Worm (Caenorhabditis elegans) whole organism, L4 larva: ENCODE data around the gene dsh-2.

Experiments used
- F10B5.3 ChIP-seq: sonication (generic microtip); optimal IDR thresholded peaks from 2 replicates; lab custom pipeline; 2016; ENCODE audit warnings: mild to moderate bottlenecking, missing genetic modification characterization, missing compliant biosample characterization
- F37D6.2 ChIP-seq: sonication (generic microtip); optimal IDR thresholded peaks from 2 replicates; lab custom pipeline; 2016; ENCODE audit warnings: mild to moderate bottlenecking, missing genetic modification characterization, missing compliant biosample characterization
- F49E8.2 ChIP-seq: sonication (generic microtip); optimal IDR thresholded peaks from 2 replicates; lab custom pipeline; 2016; ENCODE audit warnings: missing compliant biosample characterization, mild to moderate bottlenecking, missing genetic modification characterization, borderline replicate concordance
- ces-1 ChIP-seq: fragments of 150-350 bp; sonication (generic microtip); optimal IDR thresholded peaks from 4 replicates; lab custom pipeline; 2014; ENCODE audit warnings: missing biosample characterization, missing genetic modification reagents, missing genetic modification characterization
- cey-2 ChIP-seq: sonication (generic microtip); optimal IDR thresholded peaks from 3 replicates; lab custom pipeline; 2017; ENCODE audit warnings: missing genetic modification characterization, mild to moderate bottlenecking, missing compliant biosample characterization, antibody characterized with exemption, borderline replicate concordance; ENCODE audit not compliant: insufficient read depth
- lin-29 ChIP-seq: fragments of 200-800 bp; sonication (Bioruptor generic); IDR thresholded peaks from 2 replicates; pipeline ENCODE4 v1.3.6; 2022; ENCODE audit warnings: missing genetic modification reagents, missing genetic modification characterization, missing compliant biosample characterization
- nhr-10 ChIP-seq: fragments of 150-350 bp; optimal IDR thresholded peaks from 2 replicates; lab custom pipeline; 2014; ENCODE audit warnings: missing biosample characterization, missing genetic modification characterization
- nhr-25 ChIP-seq: sonication (generic microtip); optimal IDR thresholded peaks from 2 replicates; lab custom pipeline; 2017; ENCODE audit warnings: missing genetic modification characterization, mild to moderate bottlenecking, missing compliant biosample characterization, antibody characterized with exemption, moderate library complexity, borderline replicate concordance; ENCODE audit not compliant: insufficient read depth
- nhr-41 ChIP-seq: fragments of 200-800 bp; sonication (Bioruptor generic); IDR thresholded peaks from 2 replicates; pipeline ENCODE4 v1.3.6; 2022; ENCODE audit warnings: missing genetic modification reagents, missing genetic modification characterization, missing compliant biosample characterization
- nhr-6 ChIP-seq: fragments of 150-350 bp; optimal IDR thresholded peaks from 2 replicates; lab custom pipeline; 2014; ENCODE audit warnings: missing biosample characterization, missing genetic modification characterization
- pqm-1 ChIP-seq: sonication (generic microtip); optimal IDR thresholded peaks from 2 replicates; lab custom pipeline; 2017; ENCODE audit warnings: missing biosample characterization, missing genetic modification characterization
- zag-1 ChIP-seq: fragments of 150-350 bp; optimal IDR thresholded peaks from 2 replicates; lab custom pipeline; 2014; ENCODE audit warnings: missing biosample characterization, missing genetic modification characterization
- zfp-3 ChIP-seq: fragments of 200-800 bp; sonication (Bioruptor generic); conservative IDR thresholded peaks from 2 replicates; pipeline ENCODE4 v1.3.6; 2022; ENCODE audit warnings: missing genetic modification reagents, missing genetic modification characterization, missing compliant biosample characterization
- ztf-11 ChIP-seq: fragments of 150-350 bp; optimal IDR thresholded peaks from 2 replicates; lab custom pipeline; 2014; ENCODE audit warnings: missing biosample characterization, missing genetic modification characterization

DNA sequence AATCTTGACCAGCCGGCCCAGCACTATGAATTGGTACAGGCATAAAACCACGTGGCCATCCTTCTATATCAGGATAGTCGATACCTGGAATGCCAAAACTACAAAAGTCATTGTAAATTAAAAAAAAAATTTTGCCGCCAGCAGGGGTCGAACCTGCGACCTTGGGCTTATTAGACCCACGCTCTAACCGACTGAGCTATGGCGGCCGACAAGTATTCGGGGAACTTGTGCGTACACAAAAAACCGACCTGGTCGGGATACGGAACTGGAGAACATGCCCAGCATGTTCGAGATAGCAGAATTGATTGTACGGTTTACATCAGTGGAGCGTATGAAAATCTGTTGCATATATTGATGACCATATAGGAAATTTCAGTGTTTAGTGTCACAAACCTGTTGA, 23.7 kb downstream of the dsh-2 start:
- no peak for TF ChIP-seq cey-2 (tag; lab: Kevin White, UChicago)
- TF ChIP-seq zfp-3: peak; percentile 60; the same call in 1 of the 2 replicates
- TF ChIP-seq F10B5.3 (tag; lab: Kevin White, UChicago): peak; percentile 63
- no peak for TF ChIP-seq nhr-6 (tag; lab: Kevin White, UChicago)
- TF ChIP-seq nhr-41 (GFP tag; lab: Robert Waterston, UW): no peak
- no peak for TF ChIP-seq pqm-1
- TF ChIP-seq F37D6.2 (tag; lab: Kevin White, UChicago): peak; percentile 13
- TF ChIP-seq ztf-11 (tag; lab: Kevin White, UChicago): no peak
- TF ChIP-seq zag-1 (tag; lab: Kevin White, UChicago): no peak
- peak; percentile 63 for TF ChIP-seq lin-29 (GFP tag; lab: Robert Waterston, UW)
- TF ChIP-seq nhr-25 (tag; lab: Kevin White, UChicago): peak; percentile 67
- no peak for TF ChIP-seq nhr-10 (tag; lab: Kevin White, UChicago)
- TF ChIP-seq F49E8.2 (tag; lab: Kevin White, UChicago): peak; percentile 64
- no peak for TF ChIP-seq ces-1 (GFP tag; lab: Kevin White, UChicago)
